Comparison of ENCODE assay signal across 5 fruit fly cellular contexts in genomic region chr3R:26588158-26588584, dm6.
A peak's percentile ranks its signal among the peaks of the same experiment; 100 is the strongest.
TF ChIP-seq lines count a peak whose summit lies in the region.

No protein-coding gene starts in this region.

- TF ChIP-seq CTCF in whole organism, embryonic (GFP tag; optimal IDR thresholded peaks at IDR 0.05; lab: Kevin White, UChicago): no peak

TF ChIP-seq in whole organism, adult, 20 proteins besides CTCF, POLR2A, EP300 and RAD21:
- TF ChIP-seq CG11617 (GFP tag; optimal IDR thresholded peaks at IDR 0.05; lab: Kevin White, UChicago): peak; percentile 4
- TF ChIP-seq cnc (optimal IDR thresholded peaks at IDR 0.05; lab: Kevin White, UChicago): no peak
- TF ChIP-seq CG1620 (GFP tag; optimal IDR thresholded peaks at IDR 0.05; lab: Kevin White, UChicago): no peak
- TF ChIP-seq Crg-1 (GFP tag; optimal IDR thresholded peaks at IDR 0.05; lab: Kevin White, UChicago): no peak
- TF ChIP-seq CG12768 (GFP tag; optimal IDR thresholded peaks at IDR 0.05; lab: Kevin White, UChicago): peak; percentile 27
- no peak for TF ChIP-seq CG5204 (GFP tag; optimal IDR thresholded peaks at IDR 0.05; lab: Kevin White, UChicago)
- no peak for TF ChIP-seq Mnt (GFP tag; optimal IDR thresholded peaks at IDR 0.05; lab: Kevin White, UChicago)
- peak; percentile 13 for TF ChIP-seq Hr96 (GFP tag; optimal IDR thresholded peaks at IDR 0.05; lab: Kevin White, UChicago)
TF ChIP-seq in whole organism, adult: peak in this region for 3.

TF ChIP-seq in whole organism, embryonic, 481 proteins besides CTCF, POLR2A, EP300 and RAD21 (continues in another document):
- no peak for TF ChIP-seq CG11398 (GFP tag; optimal IDR thresholded peaks at IDR 0.05; lab: Kevin White, UChicago)
- 0 out of 2 replicates have a peak, but pooled peaks have one; percentile 17 for TF ChIP-seq Nf-YA (GFP tag; IDR thresholded peaks at IDR 0.05; lab: Robert Waterston, UW)
- TF ChIP-seq GATAe (GFP tag; conservative IDR thresholded peaks at IDR 0.05; lab: Robert Waterston, UW): peak; percentile 94
- no peak for TF ChIP-seq ash1 (GFP tag; optimal IDR thresholded peaks at IDR 0.05; lab: Kevin White, UChicago)
- TF ChIP-seq CG16815 (GFP tag; optimal IDR thresholded peaks at IDR 0.05; lab: Kevin White, UChicago): no peak
- TF ChIP-seq CG17359 (tag; optimal IDR thresholded peaks at IDR 0.05; lab: Kevin White, UChicago): peak; percentile 15
- peak; percentile 42 for TF ChIP-seq lbe (GFP tag; optimal IDR thresholded peaks at IDR 0.05; lab: Kevin White, UChicago)
- TF ChIP-seq pum (GFP tag; optimal IDR thresholded peaks at IDR 0.05; lab: Kevin White, UChicago): no peak
- TF ChIP-seq Med (GFP tag; lab: Kevin White, UChicago): peak; percentile 81
- TF ChIP-seq Lim3 (GFP tag; IDR thresholded peaks at IDR 0.05; lab: Robert Waterston, UW): 0 out of 2 replicates have a peak, but pooled peaks have one; percentile 13
- TF ChIP-seq vnd (GFP tag; IDR thresholded peaks at IDR 0.05; lab: Robert Waterston, UW; ENCODE audit: partially characterized antibody): 0 out of 3 replicates have a peak, but pooled peaks have one; percentile 37
- peak; percentile 72 for TF ChIP-seq grn (GFP tag; optimal IDR thresholded peaks at IDR 0.05; lab: Kevin White, UChicago)
- TF ChIP-seq eyg (GFP tag; optimal IDR thresholded peaks at IDR 0.05; lab: Kevin White, UChicago): peak; percentile 25
- no peak for TF ChIP-seq pfk (GFP tag; optimal IDR thresholded peaks at IDR 0.05; lab: Kevin White, UChicago)
- 0 out of 2 replicates have a peak, but pooled peaks have one; percentile 22 for TF ChIP-seq CG32532 (GFP tag; IDR thresholded peaks at IDR 0.05; lab: Robert Waterston, UW)
- peak; percentile 58 for TF ChIP-seq Hey (tag; optimal IDR thresholded peaks at IDR 0.05; lab: Kevin White, UChicago)
- TF ChIP-seq CG13296 (GFP tag; optimal IDR thresholded peaks at IDR 0.05; lab: Kevin White, UChicago): peak; percentile 31
- TF ChIP-seq sens (GFP tag; lab: Kevin White, UChicago): peak; percentile 29
- peak; percentile 55 for TF ChIP-seq caup (GFP tag; optimal IDR thresholded peaks at IDR 0.05; lab: Kevin White, UChicago; ENCODE audit: severe bottlenecking)
- peak; percentile 9 for TF ChIP-seq CG12744 (GFP tag; optimal IDR thresholded peaks at IDR 0.05; lab: Kevin White, UChicago)

TF ChIP-seq in whole organism, prepupa, 60 proteins besides CTCF, POLR2A, EP300 and RAD21 (continues in another document):
- TF ChIP-seq Smox (GFP tag; optimal IDR thresholded peaks at IDR 0.05; lab: Kevin White, UChicago): peak; percentile 44
- no peak for TF ChIP-seq pdm3 (GFP tag; optimal IDR thresholded peaks at IDR 0.05; lab: Kevin White, UChicago)
- TF ChIP-seq CG8319 (GFP tag; optimal IDR thresholded peaks at IDR 0.05; lab: Kevin White, UChicago): no peak
- TF ChIP-seq OdsH (GFP tag; optimal IDR thresholded peaks at IDR 0.05; lab: Kevin White, UChicago): no peak
- TF ChIP-seq Sox15 (GFP tag; optimal IDR thresholded peaks at IDR 0.05; lab: Kevin White, UChicago): no peak
- TF ChIP-seq fd59A (GFP tag; optimal IDR thresholded peaks at IDR 0.05; lab: Kevin White, UChicago): no peak
- TF ChIP-seq esn (GFP tag; optimal IDR thresholded peaks at IDR 0.05; lab: Kevin White, UChicago): no peak
- TF ChIP-seq Eip75B (GFP tag; optimal IDR thresholded peaks at IDR 0.05; lab: Kevin White, UChicago): peak; percentile 60
- peak; percentile 68 for TF ChIP-seq Sox14 (GFP tag; optimal IDR thresholded peaks at IDR 0.05; lab: Kevin White, UChicago)
- TF ChIP-seq cyc (GFP tag; optimal IDR thresholded peaks at IDR 0.05; lab: Kevin White, UChicago): no peak
- TF ChIP-seq svp (GFP tag; lab: Kevin White, UChicago): peak; percentile 36
- TF ChIP-seq ss (GFP tag; optimal IDR thresholded peaks at IDR 0.05; lab: Kevin White, UChicago): no peak
- no peak for TF ChIP-seq dac (GFP tag; optimal IDR thresholded peaks at IDR 0.05; lab: Kevin White, UChicago)
- no peak for TF ChIP-seq CG34406 (GFP tag; optimal IDR thresholded peaks at IDR 0.05; lab: Kevin White, UChicago)
- TF ChIP-seq Lpt (GFP tag; optimal IDR thresholded peaks at IDR 0.05; lab: Kevin White, UChicago): no peak
- TF ChIP-seq Hr39 (GFP tag; optimal IDR thresholded peaks at IDR 0.05; lab: Kevin White, UChicago): peak; percentile 27
- TF ChIP-seq CG6854 (GFP tag; optimal IDR thresholded peaks at IDR 0.05; lab: Kevin White, UChicago): no peak
- no peak for TF ChIP-seq Ets21C (GFP tag; optimal IDR thresholded peaks at IDR 0.05; lab: Kevin White, UChicago)
- no peak for TF ChIP-seq CG6276 (GFP tag; optimal IDR thresholded peaks at IDR 0.05; lab: Kevin White, UChicago)
- no peak for TF ChIP-seq fd85E (GFP tag; optimal IDR thresholded peaks at IDR 0.05; lab: Kevin White, UChicago)
- peak; percentile 83 for TF ChIP-seq vri (GFP tag; optimal IDR thresholded peaks at IDR 0.05; lab: Kevin White, UChicago)
- TF ChIP-seq CG3032 (tag; optimal IDR thresholded peaks at IDR 0.05; lab: Kevin White, UChicago): no peak
- TF ChIP-seq Eip93F (GFP tag; optimal IDR thresholded peaks at IDR 0.05; lab: Kevin White, UChicago): peak; percentile 56

TF ChIP-seq in whole organism, pupa, 21 proteins besides CTCF, POLR2A, EP300 and RAD21:
- TF ChIP-seq rn (GFP tag; IDR thresholded peaks at IDR 0.05; lab: Robert Waterston, UW): no peak
- peak; percentile 27 for TF ChIP-seq EcR (GFP tag; optimal IDR thresholded peaks at IDR 0.05; lab: Kevin White, UChicago)
TF ChIP-seq in whole organism, pupa: peak in this region for 1.

TF ChIP-seq in whole organism, wandering third instar larva, 38 proteins besides CTCF, POLR2A, EP300 and RAD21:
- peak; percentile 53 for TF ChIP-seq Hr83 (GFP tag; optimal IDR thresholded peaks at IDR 0.05; lab: Kevin White, UChicago; ENCODE audit: poor library complexity, severe bottlenecking)
- TF ChIP-seq ey (GFP tag; optimal IDR thresholded peaks at IDR 0.05; lab: Kevin White, UChicago): no peak
- no peak for TF ChIP-seq pan (optimal IDR thresholded peaks at IDR 0.05; lab: Kevin White, UChicago)
- TF ChIP-seq rgr (GFP tag; optimal IDR thresholded peaks at IDR 0.05; lab: Kevin White, UChicago): peak; percentile 54
- TF ChIP-seq OdsH (GFP tag; optimal IDR thresholded peaks at IDR 0.05; lab: Kevin White, UChicago): peak; percentile 24
- no peak for TF ChIP-seq Myc (optimal IDR thresholded peaks at IDR 0.05; lab: Kevin White, UChicago)
- peak; percentile 63 for TF ChIP-seq Hnf4 (GFP tag; optimal IDR thresholded peaks at IDR 0.05; lab: Kevin White, UChicago)
- no peak for TF ChIP-seq Dif (GFP tag; optimal IDR thresholded peaks at IDR 0.05; lab: Kevin White, UChicago; ENCODE audit: partially characterized antibody)
- TF ChIP-seq sv (GFP tag; optimal IDR thresholded peaks at IDR 0.05; lab: Kevin White, UChicago): no peak
- TF ChIP-seq CG32264 (GFP tag; optimal IDR thresholded peaks at IDR 0.05; lab: Kevin White, UChicago): no peak
- no peak for TF ChIP-seq dsf (GFP tag; optimal IDR thresholded peaks at IDR 0.05; lab: Kevin White, UChicago; ENCODE audit: borderline replicate concordance)
- TF ChIP-seq GATAd (GFP tag; optimal IDR thresholded peaks at IDR 0.05; lab: Kevin White, UChicago): no peak
- no peak for TF ChIP-seq HLH106 (tag; optimal IDR thresholded peaks at IDR 0.05; lab: Kevin White, UChicago)
- peak; percentile 8 for TF ChIP-seq brk (GFP tag; optimal IDR thresholded peaks at IDR 0.05; lab: Kevin White, UChicago)
- no peak for TF ChIP-seq usp (GFP tag; optimal IDR thresholded peaks at IDR 0.05; lab: Kevin White, UChicago)
- peak; percentile 56 for TF ChIP-seq br (GFP tag; optimal IDR thresholded peaks at IDR 0.05; lab: Kevin White, UChicago)
- TF ChIP-seq Jra (GFP tag; optimal IDR thresholded peaks at IDR 0.05; lab: Kevin White, UChicago): peak; percentile 47
- TF ChIP-seq psq (GFP tag; optimal IDR thresholded peaks at IDR 0.05; lab: Kevin White, UChicago): peak; percentile 52
- no peak for TF ChIP-seq Vsx2 (GFP tag; optimal IDR thresholded peaks at IDR 0.05; lab: Kevin White, UChicago; ENCODE audit: partially characterized antibody)
- TF ChIP-seq jim (GFP tag; optimal IDR thresholded peaks at IDR 0.05; lab: Kevin White, UChicago): no peak
- TF ChIP-seq sage (GFP tag; optimal IDR thresholded peaks at IDR 0.05; lab: Kevin White, UChicago): no peak
- TF ChIP-seq dmrt93B (GFP tag; optimal IDR thresholded peaks at IDR 0.05; lab: Kevin White, UChicago): no peak
- TF ChIP-seq CG9705 (GFP tag; optimal IDR thresholded peaks at IDR 0.05; lab: Kevin White, UChicago): no peak
- TF ChIP-seq Dfd (GFP tag; optimal IDR thresholded peaks at IDR 0.05; lab: Kevin White, UChicago): no peak
- no peak for TF ChIP-seq Hr78 (GFP tag; optimal IDR thresholded peaks at IDR 0.05; lab: Kevin White, UChicago)
- no peak for TF ChIP-seq CrebA (GFP tag; optimal IDR thresholded peaks at IDR 0.05; lab: Kevin White, UChicago; ENCODE audit: borderline replicate concordance)
- no peak for TF ChIP-seq Mio (GFP tag; optimal IDR thresholded peaks at IDR 0.05; lab: Kevin White, UChicago)
- TF ChIP-seq Rel (GFP tag; optimal IDR thresholded peaks at IDR 0.05; lab: Kevin White, UChicago): no peak
- TF ChIP-seq Rel (tag; optimal IDR thresholded peaks at IDR 0.05; lab: Kevin White, UChicago): peak; percentile 2
- peak; percentile 61 for TF ChIP-seq h (GFP tag; optimal IDR thresholded peaks at IDR 0.05; lab: Kevin White, UChicago)
- no peak for TF ChIP-seq lola (GFP tag; optimal IDR thresholded peaks at IDR 0.05; lab: Kevin White, UChicago)
- TF ChIP-seq tai (GFP tag; optimal IDR thresholded peaks at IDR 0.05; lab: Kevin White, UChicago): peak; percentile 66
- no peak for TF ChIP-seq woc (GFP tag; optimal IDR thresholded peaks at IDR 0.05; lab: Kevin White, UChicago)
- TF ChIP-seq foxo (GFP tag; optimal IDR thresholded peaks at IDR 0.05; lab: Kevin White, UChicago): peak in 1 of 2 experiments; percentile 32
- no peak for TF ChIP-seq N (GFP tag; optimal IDR thresholded peaks at IDR 0.05; lab: Kevin White, UChicago)
- TF ChIP-seq dl (GFP tag; optimal IDR thresholded peaks at IDR 0.05; lab: Kevin White, UChicago; ENCODE audit: insufficient read depth in 1 of 2, partially characterized antibody in 2 of 2): no peak
- TF ChIP-seq Abd-B (GFP tag; optimal IDR thresholded peaks at IDR 0.05; lab: Kevin White, UChicago): no peak
- TF ChIP-seq Sp1 (GFP tag; optimal IDR thresholded peaks at IDR 0.05; lab: Kevin White, UChicago): no peak
- TF ChIP-seq fru (GFP tag; optimal IDR thresholded peaks at IDR 0.05; lab: Kevin White, UChicago): peak; percentile 32
